Worm (Caenorhabditis elegans) whole organism, young adult: ENCODE results near the gene Y37E11AM.3.

Source experiments
- F33H1.4 ChIP-seq: fragments of 200-800 bp; sonication (Bioruptor generic); IDR thresholded peaks from 2 replicates; pipeline ENCODE4 v1.3.6; 2022; ENCODE audit warnings: missing genetic modification reagents, missing genetic modification characterization, missing compliant biosample characterization
- let-526 ChIP-seq: fragments of 200-800 bp; sonication (Bioruptor generic); IDR thresholded peaks from 2 replicates; pipeline ENCODE4 v1.3.6; 2022; ENCODE audit warnings: missing genetic modification reagents, missing genetic modification characterization, missing compliant biosample characterization
- madf-10 ChIP-seq: sonication (generic microtip); optimal IDR thresholded peaks from 2 replicates; lab custom pipeline; 2016; ENCODE audit warnings: mild to moderate bottlenecking, missing genetic modification characterization, missing compliant biosample characterization
- madf-3 ChIP-seq: fragments of 200-800 bp; sonication (Bioruptor generic); IDR thresholded peaks from 2 replicates; pipeline ENCODE4 v1.3.6; 2022; ENCODE audit warnings: missing genetic modification reagents, missing genetic modification characterization, missing compliant biosample characterization
- nhr-80 ChIP-seq: sonication (generic microtip); optimal IDR thresholded peaks from 2 replicates; lab custom pipeline; 2016; ENCODE audit warnings: missing genetic modification characterization, missing compliant biosample characterization

ce11 chrIV:3742426-3742839 is 23.5 kb upstream of the Y37E11AM.3 start:
- TF ChIP-seq madf-3 (no peak), F33H1.4 (GFP tag; lab: Robert Waterston, UW) (no peak), let-526 (GFP tag; lab: Robert Waterston, UW) (no peak), nhr-80 (tag; lab: Kevin White, UChicago) (peak; percentile 48), madf-10 (peak; percentile 36)
